Worm (Caenorhabditis elegans) whole organism, L2 larva: Measurements from ENCODE around the gene K09A11.1.

Source experiments
- F13H6.1 ChIP-seq: sonication (generic microtip); optimal IDR thresholded peaks from 2 replicates; lab custom pipeline; 2016; ENCODE audit warnings: missing genetic modification characterization, missing compliant biosample characterization
- R02D3.7 ChIP-seq: fragments of 150-350 bp; optimal IDR thresholded peaks from 2 replicates; lab custom pipeline; 2014; ENCODE audit warnings: missing biosample characterization, missing genetic modification characterization
- ama-1 ChIP-seq: fragments of 150-350 bp; optimal IDR thresholded peaks from 2 replicates; lab custom pipeline; 2018; ENCODE audit warnings: inconsistent platforms
- ceh-16 ChIP-seq: fragments of 150-350 bp; optimal IDR thresholded peaks from 2 replicates; lab custom pipeline; 2014; ENCODE audit warnings: missing biosample characterization, missing genetic modification characterization
- elt-1 ChIP-seq: fragments of 150-350 bp; optimal IDR thresholded peaks from 2 replicates; lab custom pipeline; 2014; ENCODE audit warnings: missing biosample characterization, missing genetic modification characterization
- fos-1 ChIP-seq: fragments of 150-350 bp; optimal IDR thresholded peaks from 2 replicates; lab custom pipeline; 2014; ENCODE audit warnings: missing biosample characterization, missing genetic modification characterization
- mab-5 ChIP-seq: fragments of 150-350 bp; optimal IDR thresholded peaks from 2 replicates; lab custom pipeline; 2014; ENCODE audit warnings: missing biosample characterization, missing genetic modification characterization
- nhr-11 ChIP-seq: fragments of 150-350 bp; optimal IDR thresholded peaks from 2 replicates; lab custom pipeline; 2014; ENCODE audit warnings: missing biosample characterization, missing genetic modification characterization
- nhr-129 ChIP-seq: fragments of 150-350 bp; optimal IDR thresholded peaks from 2 replicates; lab custom pipeline; 2014; ENCODE audit warnings: missing biosample characterization, missing genetic modification characterization
- nhr-23 ChIP-seq: fragments of 150-350 bp; optimal IDR thresholded peaks from 2 replicates; lab custom pipeline; 2014; ENCODE audit warnings: missing biosample characterization, missing genetic modification reagents, missing genetic modification characterization
- nhr-237 ChIP-seq: fragments of 150-350 bp; optimal IDR thresholded peaks from 2 replicates; lab custom pipeline; 2014; ENCODE audit warnings: missing biosample characterization, missing genetic modification characterization
- unc-62 ChIP-seq: fragments of 150-350 bp; optimal IDR thresholded peaks from 2 replicates; lab custom pipeline; 2014; ENCODE audit warnings: missing biosample characterization, missing genetic modification reagents, missing genetic modification characterization
- ztf-4 ChIP-seq: fragments of 150-350 bp; optimal IDR thresholded peaks from 2 replicates; lab custom pipeline; 2014; ENCODE audit warnings: missing biosample characterization, missing genetic modification characterization

DNA sequence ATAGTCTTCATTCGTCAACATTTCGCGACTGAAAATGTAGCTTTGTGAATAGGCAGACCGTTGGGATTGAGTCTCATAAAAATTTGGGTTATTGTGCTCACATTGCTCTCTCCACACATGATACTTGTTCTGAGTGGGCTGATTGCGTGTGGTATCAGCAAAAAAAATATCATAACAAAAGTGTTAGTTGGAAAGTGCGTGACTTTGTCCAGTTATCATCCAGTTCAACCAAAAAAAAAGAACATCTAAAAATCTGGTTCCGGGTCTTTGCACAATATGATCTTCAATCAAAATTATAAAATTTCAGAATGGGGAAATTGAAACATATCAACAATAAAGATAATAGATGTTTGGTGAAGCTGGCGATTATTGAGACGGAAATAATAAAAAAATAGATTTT, 38.2 kb downstream of the K09A11.1 start, which contains the start of gene srd-39:
- TF ChIP-seq ama-1 (lab: Kevin White, UChicago), result no peak
- no peak for TF ChIP-seq mab-5
- no peak for TF ChIP-seq ztf-4 (tag; lab: Kevin White, UChicago)
- TF ChIP-seq nhr-237 (tag; lab: Kevin White, UChicago), result no peak
- no peak for TF ChIP-seq nhr-23 (tag; lab: Kevin White, UChicago)
- TF ChIP-seq nhr-11 (tag; lab: Kevin White, UChicago), result no peak
- TF ChIP-seq ceh-16 (tag; lab: Kevin White, UChicago), result no peak
- TF ChIP-seq nhr-129, result no peak
- TF ChIP-seq R02D3.7 (tag; lab: Kevin White, UChicago), result no peak
- TF ChIP-seq unc-62 (GFP tag; lab: Kevin White, UChicago), result no peak
- no peak for TF ChIP-seq fos-1 (tag; lab: Kevin White, UChicago)
- no peak for TF ChIP-seq elt-1 (tag; lab: Kevin White, UChicago)
- no peak for TF ChIP-seq F13H6.1 (tag; lab: Kevin White, UChicago)
